Worm (Caenorhabditis elegans) whole organism, late embryonic: ENCODE results near the gene edg-1.
"Not testable (repeated sequence)": the region's sequence is repeated elsewhere in the genome, so short reads cannot be mapped to it uniquely, and the experiment has no call there.

Source experiments
- C08G9.2 ChIP-seq: sonication (generic microtip); optimal IDR thresholded peaks from 2 replicates; lab custom pipeline; 2016; ENCODE audit warnings: mild to moderate bottlenecking, missing genetic modification characterization, moderate library complexity, missing compliant biosample characterization
- F13H6.1 ChIP-seq: sonication (generic microtip); optimal IDR thresholded peaks from 2 replicates; lab custom pipeline; 2016; ENCODE audit warnings: missing genetic modification characterization, missing compliant biosample characterization
- K02D7.2 ChIP-seq: sonication (generic microtip); optimal IDR thresholded peaks from 2 replicates; lab custom pipeline; 2017; ENCODE audit warnings: mild to moderate bottlenecking, missing genetic modification characterization, missing compliant biosample characterization
- K09A11.1 ChIP-seq: sonication (generic microtip); optimal IDR thresholded peaks from 2 replicates; lab custom pipeline; 2017; ENCODE audit warnings: antibody characterized with exemption, mild to moderate bottlenecking, missing genetic modification characterization, missing compliant biosample characterization; ENCODE audit not compliant: insufficient read depth
- T23F11.4 ChIP-seq: fragments of 200-800 bp; sonication (Bioruptor generic); optimal IDR thresholded peaks from 2 replicates; lab custom pipeline; 2018; ENCODE audit warnings: mild to moderate bottlenecking, missing genetic modification characterization, missing compliant biosample characterization
- Y22D7AL.16 ChIP-seq: sonication (generic microtip); optimal IDR thresholded peaks from 2 replicates; lab custom pipeline; 2016; ENCODE audit warnings: missing genetic modification characterization, missing compliant biosample characterization
- ahr-1 ChIP-seq: sonication (generic microtip); optimal IDR thresholded peaks from 2 replicates; lab custom pipeline; 2016; ENCODE audit warnings: missing genetic modification characterization, missing compliant biosample characterization
- ama-1 ChIP-seq: fragments of 150-350 bp; optimal IDR thresholded peaks from 2 replicates; lab custom pipeline; 2014
- ceh-19 ChIP-seq: fragments of 200-800 bp; sonication (Bioruptor generic); optimal IDR thresholded peaks from 2 replicates; lab custom pipeline; 2018; ENCODE audit warnings: mild to moderate bottlenecking, missing genetic modification characterization, missing compliant biosample characterization
- ceh-24 ChIP-seq: sonication (generic microtip); optimal IDR thresholded peaks from 2 replicates; lab custom pipeline; 2016; ENCODE audit warnings: mild to moderate bottlenecking, missing genetic modification characterization, missing compliant biosample characterization
- ceh-30 ChIP-seq: fragments of 150-350 bp; optimal IDR thresholded peaks from 2 replicates; lab custom pipeline; 2014; ENCODE audit warnings: missing biosample characterization, missing genetic modification characterization
- ceh-31 ChIP-seq: sonication (generic microtip); optimal IDR thresholded peaks from 2 replicates; lab custom pipeline; 2016; ENCODE audit warnings: missing genetic modification characterization, missing compliant biosample characterization
- ceh-34 ChIP-seq: sonication (generic microtip); optimal IDR thresholded peaks from 2 replicates; lab custom pipeline; 2016; ENCODE audit warnings: mild to moderate bottlenecking, missing genetic modification characterization, missing compliant biosample characterization
- ceh-45 ChIP-seq: fragments of 200-800 bp; sonication (Bioruptor generic); IDR thresholded peaks from 2 replicates; pipeline ENCODE4 v1.3.6; 2022; ENCODE audit warnings: missing genetic modification reagents, missing genetic modification characterization, missing compliant biosample characterization
- ceh-48 ChIP-seq: sonication (generic microtip); optimal IDR thresholded peaks from 2 replicates; lab custom pipeline; 2016; ENCODE audit warnings: missing genetic modification characterization, inconsistent platforms, missing compliant biosample characterization
- che-1 ChIP-seq: sonication (generic microtip); optimal IDR thresholded peaks from 2 replicates; lab custom pipeline; 2016; ENCODE audit warnings: mild to moderate bottlenecking, missing genetic modification characterization, missing compliant biosample characterization
- dmd-4 ChIP-seq: sonication (generic microtip); optimal IDR thresholded peaks from 2 replicates; lab custom pipeline; 2016; ENCODE audit warnings: borderline replicate concordance, missing genetic modification characterization, missing compliant biosample characterization
- dve-1 ChIP-seq: sonication (generic microtip); optimal IDR thresholded peaks from 2 replicates; lab custom pipeline; 2017; ENCODE audit warnings: antibody characterized with exemption, mild to moderate bottlenecking, missing genetic modification characterization, missing compliant biosample characterization
- elt-2 ChIP-seq: sonication (generic microtip); optimal IDR thresholded peaks from 2 replicates; lab custom pipeline; 2016; ENCODE audit warnings: missing genetic modification reagents, missing genetic modification characterization, missing compliant biosample characterization
- ets-4 ChIP-seq: sonication (generic microtip); optimal IDR thresholded peaks from 2 replicates; lab custom pipeline; 2016; ENCODE audit warnings: missing genetic modification characterization, missing compliant biosample characterization
- eyg-1 ChIP-seq: sonication (generic microtip); optimal IDR thresholded peaks from 2 replicates; lab custom pipeline; 2016; ENCODE audit warnings: missing genotype, missing genetic modification characterization, missing compliant biosample characterization
- fax-1 ChIP-seq: sonication (generic microtip); optimal IDR thresholded peaks from 2 replicates; lab custom pipeline; 2016; ENCODE audit warnings: missing genotype, missing genetic modification characterization, missing compliant biosample characterization
- fkh-6 ChIP-seq: sonication (generic microtip); optimal IDR thresholded peaks from 2 replicates; lab custom pipeline; 2016; ENCODE audit warnings: missing genetic modification characterization, missing compliant biosample characterization
- hlh-30 ChIP-seq: sonication (generic microtip); optimal IDR thresholded peaks from 2 replicates; lab custom pipeline; 2017; ENCODE audit warnings: antibody characterized with exemption, missing genetic modification characterization, missing compliant biosample characterization; ENCODE audit not compliant: insufficient read depth
- hlh-6 ChIP-seq: sonication (generic microtip); optimal IDR thresholded peaks from 2 replicates; lab custom pipeline; 2016; ENCODE audit warnings: missing genotype, missing genetic modification characterization, missing compliant biosample characterization
- nfya-1 ChIP-seq: sonication (generic microtip); optimal IDR thresholded peaks from 2 replicates; lab custom pipeline; 2017; ENCODE audit warnings: missing genetic modification characterization, mild to moderate bottlenecking, missing compliant biosample characterization, antibody characterized with exemption, moderate library complexity
- nhr-11 ChIP-seq: fragments of 150-350 bp; optimal IDR thresholded peaks from 2 replicates; lab custom pipeline; 2014; ENCODE audit warnings: missing biosample characterization, missing genetic modification characterization
- nhr-232 ChIP-seq: sonication (generic microtip); optimal IDR thresholded peaks from 2 replicates; lab custom pipeline; 2016; ENCODE audit warnings: missing genetic modification characterization, missing compliant biosample characterization
- odd-2 ChIP-seq: sonication (generic microtip); optimal IDR thresholded peaks from 2 replicates; lab custom pipeline; 2017; ENCODE audit warnings: antibody characterized with exemption, mild to moderate bottlenecking, missing genetic modification characterization, missing compliant biosample characterization
- pag-3 ChIP-seq: sonication (generic microtip); optimal IDR thresholded peaks from 2 replicates; lab custom pipeline; 2016; ENCODE audit warnings: missing compliant biosample characterization, missing genetic modification characterization, borderline replicate concordance
- pax-1 ChIP-seq: fragments of 150-350 bp; optimal IDR thresholded peaks from 2 replicates; lab custom pipeline; 2014; ENCODE audit warnings: missing biosample characterization, missing genetic modification characterization
- pha-2 ChIP-seq: sonication (generic microtip); optimal IDR thresholded peaks from 2 replicates; lab custom pipeline; 2017; ENCODE audit warnings: mild to moderate bottlenecking, missing genetic modification characterization, missing compliant biosample characterization
- pqm-1 ChIP-seq: sonication (generic microtip); optimal IDR thresholded peaks from 2 replicates; lab custom pipeline; 2016; ENCODE audit warnings: missing genetic modification characterization, missing compliant biosample characterization
- ref-2 ChIP-seq: sonication (generic microtip); optimal IDR thresholded peaks from 2 replicates; lab custom pipeline; 2016; ENCODE audit warnings: missing genetic modification characterization, missing compliant biosample characterization
- rnt-1 ChIP-seq: sonication (generic microtip); optimal IDR thresholded peaks from 2 replicates; lab custom pipeline; 2016; ENCODE audit warnings: missing genetic modification characterization, missing compliant biosample characterization
- sox-2 ChIP-seq: fragments of 200-800 bp; sonication (Bioruptor generic); IDR thresholded peaks from 2 replicates; pipeline ENCODE4 v1.3.6; 2022; ENCODE audit warnings: missing genetic modification reagents, missing genetic modification characterization, missing compliant biosample characterization
- syd-9 ChIP-seq: sonication (generic microtip); optimal IDR thresholded peaks from 2 replicates; lab custom pipeline; 2016; ENCODE audit warnings: mild to moderate bottlenecking, missing genetic modification characterization, moderate library complexity, missing compliant biosample characterization
- tbx-2 ChIP-seq: sonication (generic microtip); optimal IDR thresholded peaks from 2 replicates; lab custom pipeline; 2016; ENCODE audit warnings: missing genetic modification characterization, missing compliant biosample characterization
- tbx-7 ChIP-seq: sonication (generic microtip); optimal IDR thresholded peaks from 2 replicates; lab custom pipeline; 2016; ENCODE audit warnings: missing genotype, missing genetic modification characterization, missing compliant biosample characterization
- ttx-3 ChIP-seq: sonication (generic microtip); optimal IDR thresholded peaks from 2 replicates; lab custom pipeline; 2016; ENCODE audit warnings: missing genetic modification reagents, missing genetic modification characterization, missing compliant biosample characterization
- unc-3 ChIP-seq, 2 experiments: fragments of 200-800 bp in 1 of 2; sonication (Bioruptor generic) in 1 of 2; sonication (generic microtip) in 1 of 2; conservative IDR thresholded peaks in 1 of 2; optimal IDR thresholded peaks in 1 of 2; 2 replicates each; pipeline versions ENCODE4 v1.3.6 to Lab custom; 2016 to 2022; ENCODE audit warnings: missing compliant biosample characterization in 2 of 2, missing genetic modification characterization in 2 of 2, missing genetic modification reagents in 1 of 2
- unc-42 ChIP-seq: sonication (generic microtip); optimal IDR thresholded peaks from 2 replicates; lab custom pipeline; 2016; ENCODE audit warnings: missing genotype, missing genetic modification characterization, missing compliant biosample characterization
- unc-55 ChIP-seq: sonication (generic microtip); optimal IDR thresholded peaks from 2 replicates; lab custom pipeline; 2017; ENCODE audit warnings: missing biosample characterization, missing genetic modification reagents, missing genetic modification characterization
- zip-5 ChIP-seq: sonication (generic microtip); optimal IDR thresholded peaks from 2 replicates; lab custom pipeline; 2016; ENCODE audit warnings: missing genetic modification characterization, missing compliant biosample characterization

The edg-1 gene

DNA sequence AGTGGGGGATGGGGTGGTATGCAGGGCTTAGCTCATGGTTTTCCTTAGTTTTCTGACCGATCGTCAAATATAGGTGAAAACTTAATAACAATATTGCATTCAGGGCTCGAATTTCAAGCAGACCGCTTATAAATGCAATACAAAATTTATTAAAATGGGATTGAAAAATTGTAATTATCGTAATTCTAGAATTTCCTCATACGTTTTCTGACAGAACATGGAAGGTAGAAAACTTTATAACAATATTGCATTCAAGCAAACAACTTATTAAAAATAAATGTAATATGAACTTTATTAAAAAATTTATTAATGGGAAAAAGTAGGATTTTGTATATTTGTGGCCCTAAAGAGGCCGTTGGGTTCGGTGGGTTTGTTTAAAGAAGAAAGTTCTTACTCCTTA, 3.1 kb downstream of the edg-1 start (continued):
- TF ChIP-seq pag-3 (tag; lab: Kevin White, UChicago) (no peak), ttx-3 (no peak)

DNA sequence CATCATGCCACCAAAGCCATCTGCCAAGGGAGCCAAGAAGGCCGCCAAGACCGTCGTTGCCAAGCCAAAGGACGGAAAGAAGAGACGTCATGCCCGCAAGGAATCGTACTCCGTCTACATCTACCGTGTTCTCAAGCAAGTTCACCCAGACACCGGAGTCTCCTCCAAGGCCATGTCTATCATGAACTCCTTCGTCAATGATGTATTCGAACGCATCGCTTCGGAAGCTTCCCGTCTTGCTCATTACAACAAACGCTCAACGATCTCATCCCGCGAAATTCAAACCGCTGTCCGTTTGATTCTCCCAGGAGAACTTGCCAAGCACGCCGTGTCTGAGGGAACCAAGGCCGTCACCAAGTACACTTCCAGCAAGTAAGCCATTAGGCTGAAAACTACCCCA, 4.1 kb downstream of the edg-1 start, which contains the start of gene his-48:
his-48 (plus strand) TSS at position 5 of the 400 bp plus-strand sequence.
- TF ChIP-seq sox-2 (GFP tag; lab: Robert Waterston, UW); ceh-19 (GFP tag; lab: Kevin White, UChicago); F13H6.1 (tag; lab: Kevin White, UChicago): not testable (repeated sequence)
- TF ChIP-seq, all 69 proteins: peak for 0; not testable (repeated sequence) for 69

DNA sequence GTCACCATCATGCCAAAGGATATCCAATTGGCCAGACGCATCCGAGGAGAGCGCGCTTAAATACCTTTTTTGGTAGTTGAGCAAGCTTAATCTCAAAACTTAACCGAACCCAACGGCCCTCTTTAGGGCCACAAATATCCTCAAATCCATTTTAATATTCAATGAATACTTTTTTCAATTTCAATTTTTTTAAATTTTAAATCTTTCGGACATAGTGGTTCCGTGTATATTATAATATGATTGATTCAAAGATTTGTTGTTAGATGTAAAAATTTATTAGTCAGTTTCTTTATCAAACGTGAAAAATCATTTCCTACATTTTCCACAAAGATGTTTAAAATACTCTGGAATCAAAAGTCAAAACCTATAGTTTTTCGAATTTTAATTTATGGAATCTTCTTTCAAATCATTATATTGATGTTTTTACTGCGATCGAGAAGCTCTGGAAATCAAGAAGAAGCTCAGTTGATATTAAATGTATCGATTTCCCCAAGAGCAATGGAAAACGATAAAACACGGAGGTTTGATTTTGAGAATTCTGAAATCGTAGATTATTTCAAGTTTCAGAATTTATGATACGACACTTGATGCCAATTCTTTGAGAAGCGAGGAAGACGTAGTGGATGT, 6.5 kb downstream of the edg-1 start, which contains the start of gene B0035.21:
B0035.21 (plus strand) TSS at position 322 of the 627 bp plus-strand sequence.
- no peak for TF ChIP-seq fax-1
- no peak for TF ChIP-seq pha-2 (tag; lab: Kevin White, UChicago)
- TF ChIP-seq ceh-48 (tag; lab: Kevin White, UChicago), result no peak
- TF ChIP-seq ceh-31 (tag; lab: Kevin White, UChicago), result no peak
- TF ChIP-seq unc-42 (tag; lab: Kevin White, UChicago), result no peak
- TF ChIP-seq F13H6.1 (tag; lab: Kevin White, UChicago), result no peak
- TF ChIP-seq ceh-45 (GFP tag; lab: Robert Waterston, UW), result no peak
- no peak for TF ChIP-seq tbx-2 (tag; lab: Kevin White, UChicago)
- no peak for TF ChIP-seq C08G9.2 (tag; lab: Kevin White, UChicago)
- no peak for TF ChIP-seq pax-1 (tag; lab: Kevin White, UChicago)
- TF ChIP-seq ref-2 (tag; lab: Kevin White, UChicago), result no peak
- TF ChIP-seq nhr-232, result no peak
- TF ChIP-seq ama-1 (lab: Kevin White, UChicago), result no peak
- TF ChIP-seq dve-1 (tag; lab: Kevin White, UChicago), result no peak
- TF ChIP-seq sox-2 (GFP tag; lab: Robert Waterston, UW), result no peak
- TF ChIP-seq odd-2, result no peak
- TF ChIP-seq dmd-4, result no peak
- TF ChIP-seq, all 69 proteins: peak for 0

DNA sequence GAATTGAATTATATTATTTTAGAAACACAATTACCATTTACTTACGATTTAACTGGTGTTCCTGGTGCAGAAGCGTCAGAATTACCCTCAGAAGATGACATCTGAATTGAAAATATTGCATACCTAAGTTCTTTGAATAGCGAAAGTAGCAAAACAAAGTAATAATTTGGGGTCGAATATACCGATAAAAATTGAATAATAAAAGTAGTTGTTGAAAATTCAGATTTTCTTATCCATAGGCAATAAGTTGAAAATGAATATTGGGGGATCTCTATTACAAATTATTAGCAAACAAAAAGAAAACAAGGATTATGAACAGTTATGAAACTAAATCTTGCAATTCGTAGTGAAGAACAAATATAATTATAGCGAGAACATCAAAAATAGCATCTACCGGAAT, 8.7 kb downstream of the edg-1 start, which contains the start of gene leo-1:
leo-1 (minus strand) TSS at position 101 of the 400 bp plus-strand sequence.
- TF ChIP-seq hlh-30, result no peak
- no peak for TF ChIP-seq ceh-24
- TF ChIP-seq fkh-6 (tag; lab: Kevin White, UChicago), result no peak
- no peak for TF ChIP-seq unc-55 (GFP tag; lab: Kevin White, UChicago)
- no peak for TF ChIP-seq elt-2
- TF ChIP-seq ceh-34, result no peak
- no peak for TF ChIP-seq syd-9 (tag; lab: Kevin White, UChicago)
- no peak for TF ChIP-seq che-1 (tag; lab: Kevin White, UChicago)
- no peak for TF ChIP-seq ets-4
- no peak for TF ChIP-seq F13H6.1 (tag; lab: Kevin White, UChicago)
- TF ChIP-seq K09A11.1, result no peak
- no peak for TF ChIP-seq K02D7.2 (tag; lab: Kevin White, UChicago)
- no peak for TF ChIP-seq rnt-1
- no peak for TF ChIP-seq eyg-1 (tag; lab: Kevin White, UChicago)

DNA sequence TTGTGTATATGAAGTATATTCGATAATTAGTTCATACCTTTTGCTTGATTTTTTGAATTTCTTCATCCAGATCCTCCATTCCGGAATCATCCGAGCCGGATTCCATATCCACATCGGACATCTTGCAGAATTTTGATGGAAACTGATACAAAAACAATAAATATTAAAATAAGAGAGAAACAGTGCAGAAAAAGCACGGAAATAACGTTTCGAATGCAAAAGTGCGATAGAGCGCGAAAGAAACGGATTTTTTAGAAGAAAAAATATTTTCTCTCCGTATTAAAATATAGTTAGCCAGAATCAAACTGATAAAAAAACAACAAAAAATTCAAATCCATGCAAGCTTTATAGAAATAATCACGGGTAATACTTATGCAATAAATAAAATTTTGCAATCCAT, 12.2 kb downstream of the edg-1 start, which contains the start of gene sart-3:
sart-3 (minus strand) TSS at position 219 of the 400 bp plus-strand sequence.
- TF ChIP-seq sox-2 (GFP tag; lab: Robert Waterston, UW), result no peak
- no peak for TF ChIP-seq tbx-7 (tag; lab: Kevin White, UChicago)
- TF ChIP-seq nhr-11 (tag; lab: Kevin White, UChicago), result no peak
- no peak for TF ChIP-seq hlh-30
- TF ChIP-seq nfya-1 (tag; lab: Kevin White, UChicago), result no peak
- no peak for TF ChIP-seq C08G9.2 (tag; lab: Kevin White, UChicago)
- TF ChIP-seq F13H6.1 (tag; lab: Kevin White, UChicago), result no peak
- TF ChIP-seq ceh-30 (tag; lab: Kevin White, UChicago), result no peak
- TF ChIP-seq che-1 (tag; lab: Kevin White, UChicago), result no peak
- no peak for TF ChIP-seq unc-3 (GFP tag; conservative IDR thresholded peaks at IDR 0.05; lab: Robert Waterston, UW)
- no peak for TF ChIP-seq unc-3 (tag; optimal IDR thresholded peaks at IDR 0.05; lab: Kevin White, UChicago)
- no peak for TF ChIP-seq pqm-1 (tag; lab: Kevin White, UChicago)
- TF ChIP-seq Y22D7AL.16 (tag; lab: Kevin White, UChicago), result no peak
- TF ChIP-seq hlh-6 (tag; lab: Kevin White, UChicago), result no peak
- TF ChIP-seq odd-2, result no peak
- TF ChIP-seq zip-5 (tag; lab: Kevin White, UChicago), result no peak
- no peak for TF ChIP-seq ahr-1 (tag; lab: Kevin White, UChicago)
- no peak for TF ChIP-seq ceh-45 (GFP tag; lab: Robert Waterston, UW)
- no peak for TF ChIP-seq T23F11.4 (GFP tag; lab: Kevin White, UChicago)
- TF ChIP-seq, all 69 proteins: peak for 0
